Fruit fly (Drosophila melanogaster) whole organism, embryonic: ENCODE measurements around the gene CG17786.

Experiments used
- Atf-2 ChIP-seq: fragments of 200-800 bp; sonication (Bioruptor generic); optimal IDR thresholded peaks from 2 replicates; lab custom pipeline; 2016; ENCODE audit warnings: missing biosample characterization, missing genetic modification characterization
- Atf6 ChIP-seq: fragments of 200-800 bp; sonication (Bioruptor generic); IDR thresholded peaks from 2 replicates; pipeline ENCODE4 v1.3.6; 2022; ENCODE audit warnings: missing biosample characterization, missing genetic modification characterization
- Bteb2 ChIP-seq: fragments of 200-800 bp; sonication (Bioruptor generic); optimal IDR thresholded peaks from 2 replicates; lab custom pipeline; 2016; ENCODE audit warnings: missing biosample characterization, missing genetic modification characterization
- CG10565 ChIP-seq: fragments of 200-800 bp; sonication (Bioruptor generic); optimal IDR thresholded peaks from 3 replicates; lab custom pipeline; 2016; ENCODE audit warnings: missing biosample characterization, mild to moderate bottlenecking, missing genetic modification characterization
- CG10959 ChIP-seq: fragments of 200-800 bp; sonication (Bioruptor generic); IDR thresholded peaks from 2 replicates; pipeline ENCODE4 v1.3.6; 2022; ENCODE audit warnings: missing biosample characterization, missing genetic modification characterization
- CG10979 ChIP-seq: fragments of 200-800 bp; sonication (Bioruptor generic); optimal IDR thresholded peaks from 2 replicates; lab custom pipeline; 2018; ENCODE audit warnings: missing biosample characterization, mild to moderate bottlenecking, missing genetic modification characterization, moderate library complexity
- CG11504 ChIP-seq: fragments of 200-800 bp; sonication (Bioruptor generic); optimal IDR thresholded peaks from 3 replicates; lab custom pipeline; 2019; ENCODE audit warnings: missing biosample characterization, mild to moderate bottlenecking, missing genetic modification characterization, moderate library complexity
- CG11696 ChIP-seq: fragments of 200-800 bp; sonication (Bioruptor generic); IDR thresholded peaks from 2 replicates; pipeline ENCODE4 v1.3.6; 2022; ENCODE audit warnings: missing biosample characterization, missing genetic modification characterization
- CG12071 ChIP-seq: fragments of 200-800 bp; sonication (Bioruptor generic); optimal IDR thresholded peaks from 3 replicates; lab custom pipeline; 2018; ENCODE audit warnings: missing biosample characterization, mild to moderate bottlenecking, missing genetic modification characterization
- CG12236 ChIP-seq: fragments of 200-800 bp; sonication (Bioruptor generic); optimal IDR thresholded peaks from 2 replicates; lab custom pipeline; 2016; ENCODE audit warnings: missing biosample characterization, missing genetic modification characterization
- CG12299 ChIP-seq: fragments of 200-800 bp; sonication (Bioruptor generic); optimal IDR thresholded peaks from 2 replicates; lab custom pipeline; 2018; ENCODE audit warnings: missing biosample characterization, mild to moderate bottlenecking, missing genetic modification characterization
- CG12391 ChIP-seq: fragments of 200-800 bp; sonication (Bioruptor generic); optimal IDR thresholded peaks from 3 replicates; lab custom pipeline; 2018; ENCODE audit warnings: missing biosample characterization, mild to moderate bottlenecking, missing genetic modification characterization, moderate library complexity
- CG15479 ChIP-seq: fragments of 200-800 bp; sonication (Bioruptor generic); optimal IDR thresholded peaks from 3 replicates; lab custom pipeline; 2019; ENCODE audit warnings: missing biosample characterization, mild to moderate bottlenecking, missing genetic modification characterization, moderate library complexity
- CG17361 ChIP-seq: fragments of 200-800 bp; sonication (Bioruptor generic); IDR thresholded peaks from 3 replicates; pipeline ENCODE4 v1.3.6; 2022; ENCODE audit warnings: missing biosample characterization, missing genetic modification characterization
- CG1832 ChIP-seq: fragments of 200-800 bp; sonication (Bioruptor generic); optimal IDR thresholded peaks from 2 replicates; lab custom pipeline; 2017; ENCODE audit warnings: missing biosample characterization, mild to moderate bottlenecking, missing genetic modification characterization, inconsistent platforms
- CG18619 ChIP-seq: fragments of 200-800 bp; sonication (Bioruptor generic); optimal IDR thresholded peaks from 3 replicates; lab custom pipeline; 2017; ENCODE audit warnings: missing biosample characterization, mild to moderate bottlenecking, missing genetic modification characterization
- CG33557 ChIP-seq: fragments of 200-800 bp; sonication (Bioruptor generic); optimal IDR thresholded peaks from 2 replicates; lab custom pipeline; 2019; ENCODE audit warnings: missing biosample characterization, mild to moderate bottlenecking, missing genetic modification characterization, moderate library complexity
- CG4360 ChIP-seq: fragments of 200-800 bp; sonication (Bioruptor generic); IDR thresholded peaks from 2 replicates; pipeline ENCODE4 v1.3.6; 2022; ENCODE audit warnings: missing biosample characterization, missing genetic modification characterization
- CG7928 ChIP-seq: fragments of 200-800 bp; sonication (Bioruptor generic); optimal IDR thresholded peaks from 2 replicates; lab custom pipeline; 2017; ENCODE audit warnings: missing biosample characterization, mild to moderate bottlenecking, missing genetic modification characterization
- CG8281 ChIP-seq: fragments of 200-800 bp; sonication (Bioruptor generic); optimal IDR thresholded peaks from 2 replicates; lab custom pipeline; 2018; ENCODE audit warnings: missing biosample characterization, mild to moderate bottlenecking, missing genetic modification characterization, moderate library complexity
- CG9727 ChIP-seq: fragments of 200-800 bp; sonication (Bioruptor generic); optimal IDR thresholded peaks from 3 replicates; lab custom pipeline; 2017; ENCODE audit warnings: missing biosample characterization, mild to moderate bottlenecking, missing genetic modification characterization
- CG9876 ChIP-seq: fragments of 200-800 bp; sonication (Bioruptor generic); optimal IDR thresholded peaks from 2 replicates; lab custom pipeline; 2016; ENCODE audit warnings: missing biosample characterization, missing genetic modification characterization
- Dfd ChIP-seq, 2 experiments: fragments of >200 bp; optimal IDR thresholded peaks; 2 replicates each; lab custom pipeline; 2017; ENCODE audit warnings: missing biosample characterization in 2 of 2, missing genetic modification characterization in 2 of 2
- Drgx ChIP-seq: fragments of 200-800 bp; sonication (Bioruptor generic); IDR thresholded peaks from 2 replicates; pipeline ENCODE4 v1.3.6; 2022; ENCODE audit warnings: missing biosample characterization, missing genetic modification characterization
- GATAe ChIP-seq: fragments of 200-800 bp; sonication (Bioruptor generic); conservative IDR thresholded peaks from 2 replicates; pipeline ENCODE4 v1.3.6; 2022; ENCODE audit warnings: missing biosample characterization, missing genetic modification characterization
- HLH3B ChIP-seq: fragments of 200-800 bp; sonication (Bioruptor generic); IDR thresholded peaks from 2 replicates; pipeline ENCODE4 v1.3.6; 2022; ENCODE audit warnings: missing biosample characterization, missing genetic modification characterization
- Hmx ChIP-seq: fragments of 200-800 bp; sonication (Bioruptor generic); optimal IDR thresholded peaks from 2 replicates; lab custom pipeline; 2016; ENCODE audit warnings: missing biosample characterization, missing genetic modification characterization
- Max ChIP-seq: fragments of 200-800 bp; sonication (Bioruptor generic); optimal IDR thresholded peaks from 2 replicates; lab custom pipeline; 2016; ENCODE audit warnings: missing biosample characterization, mild to moderate bottlenecking, missing genetic modification characterization
- Nf-YB ChIP-seq: fragments of 200-800 bp; sonication (Bioruptor generic); optimal IDR thresholded peaks from 3 replicates; lab custom pipeline; 2019; ENCODE audit warnings: missing biosample characterization, mild to moderate bottlenecking, missing genetic modification characterization, moderate library complexity
- Sox102F ChIP-seq: fragments of 200-800 bp; sonication (Bioruptor generic); optimal IDR thresholded peaks from 2 replicates; lab custom pipeline; 2018; ENCODE audit warnings: missing biosample characterization, mild to moderate bottlenecking, missing genetic modification characterization, moderate library complexity
- Trl ChIP-seq, 3 experiments: fragments of >200 bp in 2 of 3; fragments of 200-800 bp in 1 of 3; sonication (Bioruptor generic) in 1 of 3; optimal IDR thresholded peaks; 2 replicates in 1 of 3; 3 replicates in 2 of 3; lab custom pipeline; 2016 to 2017; ENCODE audit warnings: missing biosample characterization in 1 of 3, missing genetic modification characterization in 1 of 3
- ab ChIP-seq: fragments of 200-800 bp; sonication (Bioruptor generic); optimal IDR thresholded peaks from 2 replicates; lab custom pipeline; 2016; ENCODE audit warnings: missing biosample characterization, missing genetic modification characterization
- abd-A ChIP-seq: fragments of 200-800 bp; sonication (Bioruptor generic); optimal IDR thresholded peaks from 3 replicates; lab custom pipeline; 2019; ENCODE audit warnings: missing biosample characterization, mild to moderate bottlenecking, missing genetic modification characterization, moderate library complexity
- btn ChIP-seq: fragments of 200-800 bp; sonication (Bioruptor generic); optimal IDR thresholded peaks from 2 replicates; lab custom pipeline; 2016; ENCODE audit warnings: missing biosample characterization, missing genetic modification characterization
- cad ChIP-seq: fragments of >200 bp; optimal IDR thresholded peaks from 2 replicates; lab custom pipeline; 2017; ENCODE audit warnings: missing biosample characterization, missing genetic modification characterization
- disco-r ChIP-seq: fragments of 200-800 bp; sonication (Bioruptor generic); optimal IDR thresholded peaks from 2 replicates; lab custom pipeline; 2016; ENCODE audit warnings: missing biosample characterization, missing genetic modification characterization
- dmrt11E ChIP-seq: fragments of 200-800 bp; sonication (Bioruptor generic); optimal IDR thresholded peaks from 3 replicates; lab custom pipeline; 2018; ENCODE audit warnings: missing biosample characterization, mild to moderate bottlenecking, missing genetic modification characterization, moderate library complexity
- emc ChIP-seq: fragments of 200-800 bp; sonication (Bioruptor generic); optimal IDR thresholded peaks from 2 replicates; lab custom pipeline; 2016; ENCODE audit warnings: missing biosample characterization, missing genetic modification characterization
- grn ChIP-seq: fragments of 200-800 bp; sonication (Bioruptor generic); optimal IDR thresholded peaks from 3 replicates; lab custom pipeline; 2017; ENCODE audit warnings: missing biosample characterization, missing genetic modification characterization
- ind ChIP-seq: fragments of 200-800 bp; sonication (Bioruptor generic); optimal IDR thresholded peaks from 3 replicates; lab custom pipeline; 2016; ENCODE audit warnings: missing biosample characterization, missing genetic modification characterization
- lmd ChIP-seq: fragments of 200-800 bp; sonication (Bioruptor generic); IDR thresholded peaks from 2 replicates; pipeline ENCODE4 v1.3.6; 2022; ENCODE audit warnings: missing biosample characterization, missing genetic modification characterization
- lola ChIP-seq, 3 experiments: fragments of >200 bp in 2 of 3; fragments of 200-800 bp in 1 of 3; sonication (Bioruptor generic) in 1 of 3; optimal IDR thresholded peaks; 2 replicates each; lab custom pipeline; 2017 to 2019; ENCODE audit warnings: missing biosample characterization in 3 of 3, missing genetic modification characterization in 3 of 3, mild to moderate bottlenecking in 1 of 3, moderate library complexity in 1 of 3
- nerfin-1 ChIP-seq: fragments of 200-800 bp; sonication (Bioruptor generic); optimal IDR thresholded peaks from 3 replicates; lab custom pipeline; 2019; ENCODE audit warnings: missing biosample characterization, mild to moderate bottlenecking, missing genetic modification characterization, moderate library complexity
- otp ChIP-seq: fragments of 200-800 bp; sonication (Bioruptor generic); IDR thresholded peaks from 3 replicates; pipeline ENCODE4, ENCODE4 v1.3.6; 2022; ENCODE audit warnings: missing biosample characterization, missing genetic modification characterization
- pnt ChIP-seq: fragments of 200-800 bp; sonication (Bioruptor generic); optimal IDR thresholded peaks from 3 replicates; lab custom pipeline; 2016; ENCODE audit warnings: missing biosample characterization, missing genetic modification characterization
- pros ChIP-seq: fragments of 200-800 bp; sonication (Bioruptor generic); optimal IDR thresholded peaks from 3 replicates; lab custom pipeline; 2019; ENCODE audit warnings: missing biosample characterization, mild to moderate bottlenecking, missing genetic modification characterization, moderate library complexity
- pum ChIP-seq: fragments of 200-800 bp; sonication (Bioruptor generic); optimal IDR thresholded peaks from 2 replicates; lab custom pipeline; 2016; ENCODE audit warnings: missing biosample characterization, missing genetic modification characterization
- ro ChIP-seq: fragments of 200-800 bp; sonication (Bioruptor generic); IDR thresholded peaks from 2 replicates; pipeline ENCODE4 v1.3.6; 2022; ENCODE audit warnings: missing biosample characterization, missing genetic modification characterization
- so ChIP-seq: fragments of 200-800 bp; sonication (Bioruptor generic); IDR thresholded peaks from 3 replicates; pipeline ENCODE4 v1.3.6; 2022; ENCODE audit warnings: missing biosample characterization, missing genetic modification characterization
- sr ChIP-seq: fragments of 200-800 bp; sonication (Bioruptor generic); IDR thresholded peaks from 3 replicates; pipeline ENCODE4 v1.3.6; 2022; ENCODE audit warnings: missing biosample characterization, missing genetic modification characterization
- tx ChIP-seq: fragments of 200-800 bp; sonication (Bioruptor generic); optimal IDR thresholded peaks from 2 replicates; lab custom pipeline; 2016; ENCODE audit warnings: missing biosample characterization, missing genetic modification characterization

Gene CG17786

DNA sequence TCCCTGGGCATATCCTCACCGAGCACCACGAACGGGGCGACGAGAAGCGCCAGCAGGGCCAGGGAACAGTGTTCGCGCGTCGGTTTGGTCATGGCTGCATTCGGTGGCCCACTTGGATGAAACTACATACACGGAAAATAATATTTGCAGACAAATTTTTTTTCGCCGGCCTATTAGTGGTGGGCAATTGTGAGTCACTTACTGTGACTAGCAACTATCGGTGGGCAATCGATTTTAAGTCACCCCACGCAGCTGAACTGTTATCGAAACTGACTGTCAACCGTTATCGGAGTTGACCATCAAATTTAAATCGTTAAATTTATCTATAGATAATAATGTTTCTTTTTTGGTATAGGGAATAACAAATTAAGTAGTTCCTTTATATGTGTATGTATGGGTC lies 49.2 kb downstream of the CG17786 start, which contains the start of gene CG5510 (continued):
- no peak for TF ChIP-seq CG33557
- no peak for TF ChIP-seq CG12236
- TF ChIP-seq CG9876 (GFP tag; lab: Kevin White, UChicago) = peak; percentile 3
- 0 out of 2 replicates have a peak, but pooled peaks have one; percentile 11 for TF ChIP-seq Drgx
- peak; percentile 16 for TF ChIP-seq ab (GFP tag; lab: Kevin White, UChicago)
- no peak for TF ChIP-seq CG8281 (tag; lab: Kevin White, UChicago)
- TF ChIP-seq Atf6 (GFP tag; lab: Robert Waterston, UW) = peak; percentile 49; the same call in 1 of the 2 replicates
- no peak for TF ChIP-seq abd-A
- peak; percentile 52; the same call in 1 of the 3 replicates for TF ChIP-seq CG17361 (GFP tag; lab: Robert Waterston, UW)
- peak; percentile 52 for TF ChIP-seq pum (GFP tag; lab: Kevin White, UChicago)
- no peak for TF ChIP-seq Hmx (GFP tag; lab: Kevin White, UChicago)
- TF ChIP-seq nerfin-1 = no peak
- TF ChIP-seq grn (GFP tag; lab: Kevin White, UChicago) = no peak
- no peak for TF ChIP-seq CG12071 (GFP tag; lab: Kevin White, UChicago)
- TF ChIP-seq lola (GFP tag; optimal IDR thresholded peaks at IDR 0.05; lab: Kevin White, UChicago) = peak in 1 of 3 experiments; percentile 8
- no peak for TF ChIP-seq CG11504 (tag; lab: Kevin White, UChicago)
- TF ChIP-seq CG10979 (tag; lab: Kevin White, UChicago) = peak; percentile 7
- no peak for TF ChIP-seq emc (GFP tag; lab: Kevin White, UChicago)
- TF ChIP-seq tx = peak; percentile 48
- TF ChIP-seq CG18619 (GFP tag; lab: Kevin White, UChicago) = no peak
- TF ChIP-seq CG7928 = no peak
- TF ChIP-seq CG4360 = no peak
- no peak for TF ChIP-seq disco-r (GFP tag; lab: Kevin White, UChicago)
- TF ChIP-seq Atf-2 = no peak
- TF ChIP-seq ind (GFP tag; lab: Kevin White, UChicago) = peak; percentile 27
- TF ChIP-seq cad (GFP tag; lab: Kevin White, UChicago) = no peak
- TF ChIP-seq CG1832 (GFP tag; lab: Kevin White, UChicago) = no peak
- no peak for TF ChIP-seq CG10565 (GFP tag; lab: Kevin White, UChicago)
- no peak for TF ChIP-seq CG9727 (GFP tag; lab: Kevin White, UChicago)
- TF ChIP-seq sr = no peak
- TF ChIP-seq Bteb2 (GFP tag; lab: Kevin White, UChicago) = peak; percentile 11
- no peak for TF ChIP-seq otp
- TF ChIP-seq dmrt11E (tag; lab: Kevin White, UChicago) = peak; percentile 11
- peak; percentile 7 for TF ChIP-seq pnt (GFP tag; lab: Kevin White, UChicago)
- TF ChIP-seq CG12391 (tag; lab: Kevin White, UChicago) = peak; percentile 45
- no peak for TF ChIP-seq Sox102F
- TF ChIP-seq ro (GFP tag; lab: Robert Waterston, UW) = no peak
- TF ChIP-seq CG15479 = no peak
- TF ChIP-seq CG10959 (GFP tag; lab: Robert Waterston, UW) = no peak
- no peak for TF ChIP-seq pros (GFP tag; lab: Kevin White, UChicago)
- TF ChIP-seq GATAe (GFP tag; lab: Robert Waterston, UW) = no peak
- peak; percentile 47 for TF ChIP-seq HLH3B (GFP tag; lab: Robert Waterston, UW)
- peak; percentile 12 for TF ChIP-seq Nf-YB
- TF ChIP-seq CG11696 (GFP tag; lab: Robert Waterston, UW) = no peak
- no peak for TF ChIP-seq Trl (optimal IDR thresholded peaks at IDR 0.05; lab: Kevin White, UChicago)
- peak; percentile 40 for TF ChIP-seq Trl (GFP tag; optimal IDR thresholded peaks at IDR 0.05; lab: Kevin White, UChicago)
- no peak for TF ChIP-seq Dfd (GFP tag; optimal IDR thresholded peaks at IDR 0.05; lab: Kevin White, UChicago)
- TF ChIP-seq Max (GFP tag; lab: Kevin White, UChicago) = peak; percentile 54
- peak; percentile 38; the same call in 1 of the 2 replicates for TF ChIP-seq lmd (GFP tag; lab: Robert Waterston, UW)
- peak; percentile 15 for TF ChIP-seq CG12299 (tag; lab: Kevin White, UChicago)
- TF ChIP-seq so (GFP tag; lab: Robert Waterston, UW) = no peak
- TF ChIP-seq btn (GFP tag; lab: Kevin White, UChicago) = no peak
